Worm (Caenorhabditis elegans): ENCODE data around the gene F44G4.3.

F44G4.3 gene

ce11 chrII:8962206-8962605, 35.3 kb downstream of the F44G4.3 start:
- no peak for TF ChIP-seq ets-4 (GFP tag; optimal IDR thresholded peaks at IDR 0.05)
- peak; percentile 39; the same call in 1 of the 2 replicates for TF ChIP-seq dox-1 (GFP tag; IDR thresholded peaks at IDR 0.05)
- no peak for TF ChIP-seq ama-1 (optimal IDR thresholded peaks at IDR 0.05)
- TF ChIP-seq ama-1 (GFP tag; optimal IDR thresholded peaks at IDR 0.05): peak in 1 of 2 experiments; percentile 0
- TF ChIP-seq cebp-1 (GFP tag; IDR thresholded peaks at IDR 0.05): no peak
- TF ChIP-seq cebp-1 (tag; optimal IDR thresholded peaks at IDR 0.05): peak; percentile 2

DNA sequence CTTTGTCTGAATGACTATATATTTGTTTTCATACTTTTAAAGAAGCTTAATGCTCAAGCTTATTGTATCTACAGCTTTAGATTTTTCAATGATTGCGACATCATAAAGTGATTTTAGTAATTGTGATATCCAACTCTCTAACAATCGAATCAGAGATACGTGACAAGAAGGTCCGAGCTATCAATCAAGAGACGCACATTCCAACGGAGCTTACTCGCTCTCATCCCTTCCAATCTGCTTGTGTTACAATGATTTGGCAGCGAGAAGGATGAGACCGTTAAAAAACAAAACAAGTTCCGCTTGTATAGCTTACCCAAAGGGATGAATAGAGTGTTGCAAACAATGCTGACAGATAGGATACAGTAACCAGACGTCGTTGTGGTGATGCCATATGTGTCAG, 36.0 kb downstream of the F44G4.3 start:
- no peak for TF ChIP-seq gei-17 (GFP tag; optimal IDR thresholded peaks at IDR 0.05)
- no peak for TF ChIP-seq bed-1 (GFP tag; IDR thresholded peaks at IDR 0.05)
- TF ChIP-seq tbx-9 (tag; optimal IDR thresholded peaks at IDR 0.05; ENCODE audit: borderline replicate concordance): no peak
- TF ChIP-seq egrh-3 (GFP tag; IDR thresholded peaks at IDR 0.05): no peak
- TF ChIP-seq snpc-1.1 (tag; optimal IDR thresholded peaks at IDR 0.05; ENCODE audit: insufficient read depth): no peak
- no peak for TF ChIP-seq hlh-26 (GFP tag; conservative IDR thresholded peaks at IDR 0.05)
- no peak for TF ChIP-seq mxl-1 (tag; optimal IDR thresholded peaks at IDR 0.05)
- no peak for TF ChIP-seq sdz-38 (tag; optimal IDR thresholded peaks at IDR 0.05)
- TF ChIP-seq hmg-1.2 (GFP tag; IDR thresholded peaks at IDR 0.05): no peak
- TF ChIP-seq zfh-2 (GFP tag; conservative IDR thresholded peaks at IDR 0.05): no peak
- TF ChIP-seq nhr-179 (tag; optimal IDR thresholded peaks at IDR 0.05): no peak
- TF ChIP-seq ceh-100 (GFP tag; IDR thresholded peaks at IDR 0.05): no peak

- TF ChIP-seq efl-1 (GFP tag; optimal IDR thresholded peaks at IDR 0.05): no peak
- no peak for TF ChIP-seq sptf-2 (GFP tag; optimal IDR thresholded peaks at IDR 0.05)
- TF ChIP-seq athp-1 (tag; optimal IDR thresholded peaks at IDR 0.05): no peak
- TF ChIP-seq hmg-1.2 (GFP tag; IDR thresholded peaks at IDR 0.05): no peak
- no peak for TF ChIP-seq F39B2.1 (GFP tag; IDR thresholded peaks at IDR 0.05)
- no peak for TF ChIP-seq ztf-25 (GFP tag; IDR thresholded peaks at IDR 0.05)
- no peak for TF ChIP-seq lsl-1 (GFP tag; optimal IDR thresholded peaks at IDR 0.05)
- TF ChIP-seq K11D2.4 (GFP tag; IDR thresholded peaks at IDR 0.05): no peak
- no peak for TF ChIP-seq dpff-1 (tag; optimal IDR thresholded peaks at IDR 0.05)
- TF ChIP-seq ceh-91 (GFP tag; IDR thresholded peaks at IDR 0.05): no peak
- TF ChIP-seq snpc-3.4 (tag; optimal IDR thresholded peaks at IDR 0.05): no peak
- TF ChIP-seq rcor-1 (GFP tag; IDR thresholded peaks at IDR 0.05): no peak
- no peak for TF ChIP-seq unc-62 (GFP tag; optimal IDR thresholded peaks at IDR 0.05)
- TF ChIP-seq nhr-80 (tag; optimal IDR thresholded peaks at IDR 0.05): no peak
- no peak for TF ChIP-seq F55B11.4 (tag; optimal IDR thresholded peaks at IDR 0.05; ENCODE audit: borderline replicate concordance, insufficient read depth)
Observed at ce11 chrII:8960414-8960813, 37.0 kb downstream of the F44G4.3 start, which contains the start of gene cal-2. Gene cal-2, plus strand, starts transcription at chrII:8960714.

- TF ChIP-seq B0035.1 (tag; optimal IDR thresholded peaks at IDR 0.05) (no peak), rcor-1 (GFP tag; IDR thresholded peaks at IDR 0.05) (no peak), xnd-1 (tag; optimal IDR thresholded peaks at IDR 0.05) (no peak), madf-3 (GFP tag; IDR thresholded peaks at IDR 0.05) (0 out of 2 replicates have a peak, but pooled peaks have one; percentile 33), mxl-1 (tag; optimal IDR thresholded peaks at IDR 0.05) (no peak), zfh-2 (GFP tag; conservative IDR thresholded peaks at IDR 0.05) (no peak), Y53F4B.3 (GFP tag; IDR thresholded peaks at IDR 0.05) (no peak), let-526 (GFP tag; IDR thresholded peaks at IDR 0.05) (no peak)
Observed at ce11 chrII:8959081-8959480, 38.4 kb downstream of the F44G4.3 start.
